Worm (Caenorhabditis elegans): ENCODE results near the gene vnut-1.
A peak's percentile ranks its signal among the peaks of the same experiment; 100 is the strongest.

Gene vnut-1

DNA sequence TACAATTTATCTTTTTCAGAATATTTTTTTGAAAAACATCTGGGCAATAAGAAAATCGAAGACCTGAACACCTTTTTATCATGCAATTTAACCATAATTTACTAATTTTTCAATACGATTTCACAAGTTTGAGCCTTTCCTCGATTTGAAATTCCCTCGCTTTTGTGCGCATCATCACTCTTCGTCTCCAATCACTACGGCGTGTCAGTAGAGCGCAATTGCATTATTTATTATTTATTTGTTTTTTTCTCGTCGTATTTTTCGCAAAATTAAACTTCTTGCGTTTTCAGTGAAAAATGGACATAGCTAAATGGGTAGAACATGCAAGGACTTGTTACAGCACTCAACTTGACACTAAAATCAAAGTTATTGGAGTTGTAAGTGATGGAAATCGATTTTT lies 48.5 kb upstream of the vnut-1 start, which contains the start of gene smg-8 (continued):
- peak; percentile 67 for TF ChIP-seq fkh-8 (tag; optimal IDR thresholded peaks at IDR 0.05)
- no peak for TF ChIP-seq alr-1 (tag; optimal IDR thresholded peaks at IDR 0.05; ENCODE audit: borderline replicate concordance)
- TF ChIP-seq sox-4 (tag; optimal IDR thresholded peaks at IDR 0.05): peak; percentile 14
- no peak for TF ChIP-seq mab-9 (GFP tag; IDR thresholded peaks at IDR 0.05)
- TF ChIP-seq dpl-1 (GFP tag; optimal IDR thresholded peaks at IDR 0.05): peak; percentile 98 to 99 (median 98)
- no peak for TF ChIP-seq nhr-28 (tag; optimal IDR thresholded peaks at IDR 0.05)
- no peak for TF ChIP-seq tlp-1 (tag; optimal IDR thresholded peaks at IDR 0.05)
- TF ChIP-seq nhr-84 (tag; optimal IDR thresholded peaks at IDR 0.05): no peak
- peak; percentile 84 for TF ChIP-seq skn-1 (tag; optimal IDR thresholded peaks at IDR 0.05)
- TF ChIP-seq unc-62 (GFP tag; optimal IDR thresholded peaks at IDR 0.05): no peak
- no peak for TF ChIP-seq hlh-17 (GFP tag; optimal IDR thresholded peaks at IDR 0.05; ENCODE audit: borderline replicate concordance)
- TF ChIP-seq ceh-90 (tag; optimal IDR thresholded peaks at IDR 0.05): no peak
- TF ChIP-seq isw-1 (GFP tag; IDR thresholded peaks at IDR 0.05): peak; percentile 68
- peak; percentile 50 for TF ChIP-seq nhr-11 (tag; optimal IDR thresholded peaks at IDR 0.05)
- TF ChIP-seq vab-15 (tag; optimal IDR thresholded peaks at IDR 0.05): no peak
- peak; percentile 59 for TF ChIP-seq blmp-1 (tag; optimal IDR thresholded peaks at IDR 0.05)
- TF ChIP-seq ceh-8 (GFP tag; optimal IDR thresholded peaks at IDR 0.05): no peak
- TF ChIP-seq elt-2 (tag; optimal IDR thresholded peaks at IDR 0.05): peak; percentile 28
- no peak for TF ChIP-seq ces-1 (GFP tag; optimal IDR thresholded peaks at IDR 0.05)
- peak; percentile 83 for TF ChIP-seq fos-1 (tag; optimal IDR thresholded peaks at IDR 0.05)
- TF ChIP-seq sptf-1 (tag; optimal IDR thresholded peaks at IDR 0.05): no peak
- peak; percentile 79 for TF ChIP-seq lin-13 (GFP tag; optimal IDR thresholded peaks at IDR 0.05)
- TF ChIP-seq lsy-2 (tag; optimal IDR thresholded peaks at IDR 0.05): peak; percentile 84 to 93
- TF ChIP-seq nhr-71 (tag; optimal IDR thresholded peaks at IDR 0.05): no peak
- no peak for TF ChIP-seq aha-1 (tag; optimal IDR thresholded peaks at IDR 0.05)
- peak; percentile 80 for TF ChIP-seq swsn-7 (tag; optimal IDR thresholded peaks at IDR 0.05)
- TF ChIP-seq lin-35 (GFP tag; optimal IDR thresholded peaks at IDR 0.05): peak; percentile 99
- peak; percentile 73 for TF ChIP-seq egl-13 (tag; optimal IDR thresholded peaks at IDR 0.05)
- TF ChIP-seq hlh-4 (tag; optimal IDR thresholded peaks at IDR 0.05): no peak
- no peak for TF ChIP-seq hpl-2 (GFP tag; optimal IDR thresholded peaks at IDR 0.05)
- TF ChIP-seq mep-1 (tag; optimal IDR thresholded peaks at IDR 0.05): peak; percentile 78
- TF ChIP-seq unc-86 (tag; optimal IDR thresholded peaks at IDR 0.05): peak; percentile 65
- no peak for TF ChIP-seq fkh-4 (tag; optimal IDR thresholded peaks at IDR 0.05; ENCODE audit: borderline replicate concordance)
- peak; percentile 56 for TF ChIP-seq snpc-4 (tag; optimal IDR thresholded peaks at IDR 0.05)
- TF ChIP-seq lin-39 (tag; optimal IDR thresholded peaks at IDR 0.05): peak; percentile 15
- no peak for TF ChIP-seq C34B4.2 (tag; optimal IDR thresholded peaks at IDR 0.05)
- TF ChIP-seq xbp-1 (tag; optimal IDR thresholded peaks at IDR 0.05): peak; percentile 75
- TF ChIP-seq nhr-19 (GFP tag; conservative IDR thresholded peaks at IDR 0.05): peak; percentile 73
- peak; percentile 98 to 100 for TF ChIP-seq efl-1 (optimal IDR thresholded peaks at IDR 0.05)
- TF ChIP-seq efl-1 (GFP tag; optimal IDR thresholded peaks at IDR 0.05 in 1 of 2): peak; percentile 98 to 100
- no peak for TF ChIP-seq grh-1 (GFP tag; IDR thresholded peaks at IDR 0.05)
- peak; percentile 93 for TF ChIP-seq nhr-77 (tag; optimal IDR thresholded peaks at IDR 0.05)
- TF ChIP-seq elt-3 (tag; optimal IDR thresholded peaks at IDR 0.05): peak in 2 of 6 experiments; percentile 31 to 33
- peak; percentile 20 for TF ChIP-seq mef-2 (tag; optimal IDR thresholded peaks at IDR 0.05)
- peak; percentile 85 for TF ChIP-seq snu-23 (GFP tag; optimal IDR thresholded peaks at IDR 0.05)
- no peak for TF ChIP-seq Y116A8C.19 (tag; optimal IDR thresholded peaks at IDR 0.05; ENCODE audit: borderline replicate concordance)
- peak; percentile 77 for TF ChIP-seq nhr-90 (tag; optimal IDR thresholded peaks at IDR 0.05; ENCODE audit: poor library complexity)
- peak; percentile 31 for TF ChIP-seq fkh-10 (GFP tag; optimal IDR thresholded peaks at IDR 0.05)
- no peak for TF ChIP-seq pax-3 (tag; optimal IDR thresholded peaks at IDR 0.05)
- TF ChIP-seq lin-15B (tag; optimal IDR thresholded peaks at IDR 0.05): peak; percentile 79
- no peak for TF ChIP-seq unc-30 (tag; optimal IDR thresholded peaks at IDR 0.05)
- no peak for TF ChIP-seq rnt-1 (tag; optimal IDR thresholded peaks at IDR 0.05)
- no peak for TF ChIP-seq sup-37 (GFP tag; optimal IDR thresholded peaks at IDR 0.05)
- peak; percentile 71 for TF ChIP-seq jun-1 (tag; optimal IDR thresholded peaks at IDR 0.05)
